Worm (Caenorhabditis elegans) whole organism, L3 larva: ENCODE results near the gene C26D10.6.
A peak's percentile ranks its signal among the peaks of the same experiment; 100 is the strongest.

Experiments used
- ZK546.5 ChIP-seq: sonication (generic microtip); optimal IDR thresholded peaks from 2 replicates; lab custom pipeline; 2017; ENCODE audit warnings: missing biosample characterization, missing genetic modification characterization
- ama-1 ChIP-seq: fragments of 150-350 bp; optimal IDR thresholded peaks from 2 replicates; lab custom pipeline; 2018
- ceh-16 ChIP-seq: sonication (generic microtip); optimal IDR thresholded peaks from 2 replicates; lab custom pipeline; 2017; ENCODE audit warnings: missing biosample characterization, missing genetic modification characterization
- ceh-28 ChIP-seq: fragments of 150-350 bp; optimal IDR thresholded peaks from 2 replicates; lab custom pipeline; 2014; ENCODE audit warnings: missing biosample characterization, missing genetic modification reagents, missing genetic modification characterization
- ceh-9 ChIP-seq: sonication (generic microtip); optimal IDR thresholded peaks from 2 replicates; lab custom pipeline; 2018; ENCODE audit warnings: missing biosample characterization, missing genetic modification characterization
- daf-12 ChIP-seq: fragments of 150-350 bp; optimal IDR thresholded peaks from 2 replicates; lab custom pipeline; 2014; ENCODE audit warnings: missing biosample characterization, missing genetic modification reagents, missing genetic modification characterization
- egl-27 ChIP-seq: sonication (generic microtip); optimal IDR thresholded peaks from 4 replicates; lab custom pipeline; 2017; ENCODE audit warnings: missing biosample characterization, missing genetic modification reagents, missing genetic modification characterization
- elt-2 ChIP-seq: sonication (generic microtip); optimal IDR thresholded peaks from 2 replicates; lab custom pipeline; 2016; ENCODE audit warnings: missing genetic modification reagents, mild to moderate bottlenecking, missing genetic modification characterization, missing compliant biosample characterization
- elt-3 ChIP-seq, 3 experiments: fragments of 150-350 bp in 1 of 3; sonication (generic microtip) in 2 of 3; optimal IDR thresholded peaks; 2 replicates in 2 of 3; 4 replicates in 1 of 3; lab custom pipeline; 2014 to 2017; ENCODE audit warnings: missing biosample characterization in 3 of 3, missing genetic modification characterization in 3 of 3
- eor-1 ChIP-seq, 2 experiments: fragments of 150-350 bp; optimal IDR thresholded peaks; 2 replicates each; lab custom pipeline; 2014 to 2018; ENCODE audit warnings: missing biosample characterization in 2 of 2, missing genetic modification characterization in 2 of 2
- fkh-10 ChIP-seq: sonication (generic microtip); optimal IDR thresholded peaks from 2 replicates; lab custom pipeline; 2017; ENCODE audit warnings: missing biosample characterization, missing genetic modification reagents, missing genetic modification characterization
- fkh-2 ChIP-seq: fragments of 150-350 bp; optimal IDR thresholded peaks from 2 replicates; lab custom pipeline; 2014; ENCODE audit warnings: missing biosample characterization, missing genetic modification reagents, missing genetic modification characterization
- hmg-11 ChIP-seq: sonication (generic microtip); optimal IDR thresholded peaks from 2 replicates; lab custom pipeline; 2016; ENCODE audit warnings: missing genetic modification characterization, missing compliant biosample characterization
- jun-1 ChIP-seq: fragments of 150-350 bp; optimal IDR thresholded peaks from 2 replicates; lab custom pipeline; 2014; ENCODE audit warnings: missing biosample characterization, missing genetic modification reagents, missing genetic modification characterization
- lin-15B ChIP-seq: fragments of 150-350 bp; optimal IDR thresholded peaks from 2 replicates; lab custom pipeline; 2014; ENCODE audit warnings: missing biosample characterization, missing genetic modification characterization
- lin-39 ChIP-seq: fragments of 150-350 bp; optimal IDR thresholded peaks from 2 replicates; lab custom pipeline; 2018; ENCODE audit warnings: missing biosample characterization, missing genetic modification reagents, missing genetic modification characterization
- lsy-12 ChIP-seq: sonication (generic microtip); optimal IDR thresholded peaks from 2 replicates; lab custom pipeline; 2016; ENCODE audit warnings: mild to moderate bottlenecking, missing genetic modification characterization, missing compliant biosample characterization
- mdl-1 ChIP-seq: fragments of 150-350 bp; optimal IDR thresholded peaks from 2 replicates; lab custom pipeline; 2014; ENCODE audit warnings: missing biosample characterization, missing genetic modification characterization
- mml-1 ChIP-seq: fragments of 150-350 bp; sonication (generic microtip); optimal IDR thresholded peaks from 3 replicates; lab custom pipeline; 2014; ENCODE audit warnings: missing biosample characterization, missing genetic modification characterization
- nfya-1 ChIP-seq: sonication (generic microtip); optimal IDR thresholded peaks from 2 replicates; lab custom pipeline; 2017; ENCODE audit warnings: missing genetic modification characterization, mild to moderate bottlenecking, missing compliant biosample characterization, antibody characterized with exemption, moderate library complexity; ENCODE audit not compliant: insufficient read depth
- nhr-11 ChIP-seq: fragments of 150-350 bp; optimal IDR thresholded peaks from 2 replicates; lab custom pipeline; 2014; ENCODE audit warnings: missing biosample characterization, missing genetic modification characterization
- nhr-12 ChIP-seq: fragments of 150-350 bp; optimal IDR thresholded peaks from 2 replicates; lab custom pipeline; 2014; ENCODE audit warnings: missing biosample characterization, missing genetic modification characterization
- nhr-23 ChIP-seq: fragments of 150-350 bp; optimal IDR thresholded peaks from 2 replicates; lab custom pipeline; 2014; ENCODE audit warnings: missing biosample characterization, missing genetic modification reagents, missing genetic modification characterization
- nhr-237 ChIP-seq: fragments of 150-350 bp; optimal IDR thresholded peaks from 2 replicates; lab custom pipeline; 2014; ENCODE audit warnings: missing biosample characterization, missing genetic modification characterization
- nhr-25 ChIP-seq: sonication (generic microtip); optimal IDR thresholded peaks from 2 replicates; lab custom pipeline; 2017; ENCODE audit warnings: missing biosample characterization, missing genetic modification characterization
- nhr-43 ChIP-seq: sonication (generic microtip); optimal IDR thresholded peaks from 2 replicates; lab custom pipeline; 2016; ENCODE audit warnings: mild to moderate bottlenecking, missing genetic modification characterization, missing compliant biosample characterization; ENCODE audit not compliant: poor library complexity, severe bottlenecking
- nhr-67 ChIP-seq: fragments of 150-350 bp; optimal IDR thresholded peaks from 2 replicates; lab custom pipeline; 2014; ENCODE audit warnings: missing biosample characterization, missing genetic modification characterization
- nhr-77 ChIP-seq: fragments of 150-350 bp; optimal IDR thresholded peaks from 2 replicates; lab custom pipeline; 2014; ENCODE audit warnings: missing biosample characterization, missing genetic modification characterization
- pha-4 ChIP-seq: fragments of 150-350 bp; optimal IDR thresholded peaks from 2 replicates; lab custom pipeline; 2014; ENCODE audit warnings: missing biosample characterization, missing genetic modification reagents, missing genetic modification characterization
- pqm-1 ChIP-seq: fragments of 150-350 bp; optimal IDR thresholded peaks from 2 replicates; lab custom pipeline; 2017; ENCODE audit warnings: missing biosample characterization, missing genetic modification characterization, inconsistent platforms
- snpc-4 ChIP-seq: fragments of 150-350 bp; optimal IDR thresholded peaks from 2 replicates; lab custom pipeline; 2014; ENCODE audit warnings: missing biosample characterization, missing genetic modification characterization
- tbx-2 ChIP-seq: sonication (generic microtip); optimal IDR thresholded peaks from 2 replicates; lab custom pipeline; 2016; ENCODE audit warnings: mild to moderate bottlenecking, missing genetic modification characterization, missing compliant biosample characterization
- unc-39 ChIP-seq: sonication (generic microtip); optimal IDR thresholded peaks from 4 replicates; lab custom pipeline; 2017; ENCODE audit warnings: missing biosample characterization, missing genetic modification characterization
- unc-62 ChIP-seq: fragments of 150-350 bp; sonication (generic microtip); optimal IDR thresholded peaks from 4 replicates; lab custom pipeline; 2014; ENCODE audit warnings: missing biosample characterization, missing genetic modification reagents, missing genetic modification characterization
- zag-1 ChIP-seq: fragments of 150-350 bp; optimal IDR thresholded peaks from 2 replicates; lab custom pipeline; 2014; ENCODE audit warnings: missing biosample characterization, missing genetic modification characterization
- ztf-4 ChIP-seq: fragments of 150-350 bp; optimal IDR thresholded peaks from 2 replicates; lab custom pipeline; 2014; ENCODE audit warnings: missing biosample characterization, missing genetic modification characterization

The C26D10.6 gene

DNA sequence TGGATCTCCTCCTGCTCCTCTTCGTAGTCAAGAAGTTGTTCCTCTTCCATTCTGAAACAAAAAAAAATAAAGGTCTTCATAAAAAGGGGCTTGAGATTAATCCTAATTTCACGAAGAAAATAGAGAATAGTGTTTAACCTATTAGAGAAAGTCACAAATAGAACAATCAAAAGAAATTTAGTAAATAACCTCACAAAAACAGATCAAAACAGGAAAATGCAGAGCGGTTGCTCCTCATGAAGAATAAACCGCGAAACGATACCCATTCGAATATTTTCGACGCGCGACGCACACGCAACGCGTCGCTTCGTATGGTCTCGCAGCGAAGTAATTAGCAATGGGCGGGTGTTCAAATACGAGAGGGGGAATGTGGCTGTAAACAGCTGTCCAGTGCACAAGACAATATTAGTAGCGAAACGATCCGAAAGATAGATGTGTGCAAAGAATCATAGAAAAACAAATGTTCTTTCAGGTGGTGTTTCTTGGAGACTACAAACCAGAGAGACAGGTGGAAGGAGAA lies 25.6 kb downstream of the C26D10.6 start, which contains the start of gene hel-1 (continued):
- peak; percentile 24 for TF ChIP-seq ceh-28
- no peak for TF ChIP-seq elt-3 (tag; optimal IDR thresholded peaks at IDR 0.05; lab: Kevin White, UChicago)
- no peak for TF ChIP-seq nhr-237 (tag; lab: Kevin White, UChicago)

DNA sequence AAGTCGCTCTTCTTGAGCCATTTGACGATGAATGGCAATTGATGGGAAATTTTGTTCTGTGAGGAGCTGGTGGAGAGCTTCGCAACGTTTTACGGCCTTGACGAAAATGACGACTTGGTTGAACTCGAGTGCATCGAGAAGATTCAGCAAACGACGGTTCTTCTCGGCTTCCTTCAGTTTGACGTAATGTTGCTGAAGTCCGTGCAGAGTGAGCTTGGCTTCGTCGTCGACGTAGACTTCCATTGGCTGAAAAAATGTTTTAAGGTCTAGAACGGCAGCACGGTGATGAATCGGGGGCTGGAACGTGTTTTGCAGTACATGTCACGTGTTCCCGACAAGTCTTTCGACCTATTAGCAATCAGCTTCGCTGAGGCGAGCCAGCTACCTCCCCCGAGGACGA lies 27.1 kb downstream of the C26D10.6 start:
- TF ChIP-seq nhr-25 (no peak), ztf-4 (tag; lab: Kevin White, UChicago) (no peak)

DNA sequence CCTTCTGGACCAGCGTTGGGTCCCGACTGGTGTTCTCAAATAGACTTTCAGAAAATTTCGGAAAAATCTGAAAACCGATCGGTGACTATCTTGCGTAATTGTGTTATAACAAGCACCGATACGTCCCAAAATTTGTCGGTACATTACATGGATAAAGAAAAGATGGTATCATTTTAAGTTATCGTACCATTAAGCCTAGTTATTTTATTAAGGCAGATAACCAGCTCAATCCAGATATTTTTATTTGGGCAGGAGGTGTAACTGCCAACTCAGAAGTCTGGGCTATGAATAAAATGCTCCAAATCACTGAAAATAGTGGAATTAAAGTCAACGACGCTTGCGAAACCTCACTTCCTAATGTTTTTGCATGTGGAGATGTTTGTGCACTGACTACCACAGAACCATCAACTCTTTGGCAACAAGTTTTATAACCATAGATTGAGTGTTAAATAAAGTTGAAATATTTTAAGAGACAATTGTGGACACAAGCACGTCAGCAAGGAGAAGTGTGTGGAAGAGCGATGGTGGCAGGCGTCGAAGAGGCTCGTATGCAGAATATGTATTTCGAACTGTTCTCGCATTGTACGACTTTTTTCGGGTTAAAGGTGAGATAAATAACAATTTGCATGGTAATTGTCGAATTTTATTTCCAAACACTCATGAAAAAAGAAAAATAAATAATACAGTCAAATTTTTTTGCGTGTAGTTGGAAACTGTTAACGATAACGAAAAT lies 28.1 kb downstream of the C26D10.6 start:
- no peak for TF ChIP-seq ZK546.5
- TF ChIP-seq lin-39 (tag; lab: Kevin White, UChicago), result no peak

DNA sequence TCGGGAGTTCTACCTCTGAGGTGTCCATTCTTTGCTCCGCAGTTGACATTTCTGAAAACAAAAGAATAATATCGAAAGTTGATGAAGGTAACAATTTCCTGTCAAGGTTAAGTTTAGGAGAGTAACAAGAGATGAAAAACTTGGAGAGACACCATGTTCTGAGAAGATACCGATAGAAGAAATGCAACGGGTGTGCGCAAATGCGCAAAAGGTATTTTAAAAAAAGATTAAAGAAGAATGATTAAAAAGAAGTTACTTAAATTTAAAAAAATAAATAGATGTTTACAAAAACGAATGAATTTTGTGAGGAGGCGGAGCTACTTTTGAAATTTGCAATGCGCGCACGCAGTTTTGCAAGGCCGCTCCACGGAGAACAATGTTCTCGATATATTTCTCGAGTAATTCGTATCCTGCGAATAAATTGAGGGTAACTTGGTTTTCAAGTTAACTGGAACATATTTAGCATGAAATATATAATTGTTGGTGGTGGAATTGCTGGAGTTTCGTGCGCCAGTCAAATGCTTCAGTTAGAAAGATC lies 29.4 kb downstream of the C26D10.6 start, which contains the start of the genes ran-3 and C26D10.3:
ran-3 (minus strand) TSS at position 51 of the 538 bp plus-strand sequence.
C26D10.3 (plus strand) TSS at position 385 of the 538 bp plus-strand sequence.
- TF ChIP-seq hmg-11 (peak; percentile 32), nhr-67 (tag; lab: Kevin White, UChicago) (no peak), nhr-77 (no peak), nhr-11 (tag; lab: Kevin White, UChicago) (no peak), nfya-1 (tag; lab: Kevin White, UChicago) (peak; percentile 31), nhr-43 (peak; percentile 37), fkh-2 (tag; lab: Kevin White, UChicago) (no peak), tbx-2 (tag; lab: Kevin White, UChicago) (no peak), lsy-12 (tag; lab: Kevin White, UChicago) (no peak), nhr-12 (no peak), lin-39 (tag; lab: Kevin White, UChicago) (peak; percentile 17), nhr-23 (tag; lab: Kevin White, UChicago) (peak; percentile 36), pha-4 (peak; percentile 95)
- TF ChIP-seq, all 47 proteins: peak for 6

DNA sequence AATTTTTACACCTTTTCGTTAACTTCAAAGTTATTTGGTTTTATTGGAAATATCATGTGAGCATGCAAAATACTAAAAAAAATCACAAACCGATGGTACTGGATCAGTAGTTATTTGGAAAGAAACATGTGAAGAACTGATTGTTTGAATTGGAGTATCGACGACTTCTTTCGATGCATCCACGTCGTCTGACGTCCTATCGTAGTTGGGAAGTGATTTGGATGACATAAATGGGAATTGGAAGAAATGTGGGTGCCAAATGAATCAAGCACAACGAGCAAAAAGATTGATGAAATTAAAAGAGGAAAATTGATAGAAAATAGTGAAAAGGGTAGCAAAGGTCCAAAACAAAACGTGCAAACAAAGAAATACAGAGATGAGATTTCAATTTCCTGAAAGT lies 33.3 kb downstream of the C26D10.6 start, which contains the start of gene shw-1:
shw-1 (minus strand) TSS at position 228 of the 400 bp plus-strand sequence.
- no peak for TF ChIP-seq snpc-4 (tag; lab: Kevin White, UChicago)
- no peak for TF ChIP-seq jun-1 (tag; lab: Kevin White, UChicago)
- TF ChIP-seq egl-27, result no peak
- no peak for TF ChIP-seq eor-1 (tag; optimal IDR thresholded peaks at IDR 0.05; lab: Kevin White, UChicago)
- no peak for TF ChIP-seq hmg-11
- TF ChIP-seq nhr-43, result no peak
- no peak for TF ChIP-seq daf-12 (tag; lab: Kevin White, UChicago)
- TF ChIP-seq unc-62 (GFP tag; lab: Kevin White, UChicago), result no peak
- no peak for TF ChIP-seq fkh-2 (tag; lab: Kevin White, UChicago)
- no peak for TF ChIP-seq ama-1 (lab: Kevin White, UChicago)
- TF ChIP-seq ZK546.5, result no peak
- no peak for TF ChIP-seq mdl-1 (tag; lab: Kevin White, UChicago)
- TF ChIP-seq mml-1, result no peak
- no peak for TF ChIP-seq elt-2 (tag; lab: Kevin White, UChicago)
- TF ChIP-seq ztf-4 (tag; lab: Kevin White, UChicago), result no peak

DNA sequence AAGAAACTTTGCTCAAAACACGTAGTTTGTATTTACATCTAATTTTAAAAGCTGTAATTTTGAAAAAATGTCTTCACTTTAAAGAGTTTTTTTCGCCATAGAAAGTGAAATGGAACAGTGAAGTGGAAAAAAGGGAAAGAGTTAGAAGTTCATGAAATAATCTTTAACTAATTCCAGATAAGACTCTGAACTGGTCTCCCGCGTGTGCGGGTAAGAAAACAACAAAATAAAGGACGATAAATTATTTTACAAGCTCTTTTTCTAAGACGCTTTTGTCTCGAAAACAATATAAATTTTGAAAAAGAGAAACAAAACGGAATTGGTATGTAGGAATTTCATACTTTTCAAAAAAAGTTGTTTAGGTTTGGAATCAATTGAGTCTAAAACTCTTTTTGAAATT lies 37.8 kb downstream of the C26D10.6 start:
- TF ChIP-seq mdl-1 (tag; lab: Kevin White, UChicago), result no peak
- TF ChIP-seq nhr-43, result no peak
- no peak for TF ChIP-seq lin-15B
- no peak for TF ChIP-seq fkh-2 (tag; lab: Kevin White, UChicago)
- no peak for TF ChIP-seq ceh-28
- TF ChIP-seq ceh-16 (tag; lab: Kevin White, UChicago), result no peak
- TF ChIP-seq egl-27, result no peak
- TF ChIP-seq pqm-1 (tag; lab: Kevin White, UChicago), result no peak
- no peak for TF ChIP-seq lsy-12 (tag; lab: Kevin White, UChicago)
- no peak for TF ChIP-seq ceh-9
- TF ChIP-seq nfya-1 (tag; lab: Kevin White, UChicago), result no peak
- no peak for TF ChIP-seq zag-1
- TF ChIP-seq unc-39, result no peak
- TF ChIP-seq tbx-2 (tag; lab: Kevin White, UChicago), result no peak
- no peak for TF ChIP-seq fkh-10
- no peak for TF ChIP-seq daf-12 (tag; lab: Kevin White, UChicago)
